Fruit fly (Drosophila melanogaster) whole organism, embryonic: ENCODE data around the gene CG4730.
A peak's percentile ranks its signal among the peaks of the same experiment; 100 is the strongest.

ENCODE experiments used
- CG11560 ChIP-seq: fragments of 200-800 bp; sonication (Bioruptor generic); IDR thresholded peaks from 3 replicates; pipeline ENCODE4 v1.3.6; 2022; ENCODE audit warnings: missing biosample characterization, missing genetic modification characterization
- CG11696 ChIP-seq: fragments of 200-800 bp; sonication (Bioruptor generic); IDR thresholded peaks from 2 replicates; pipeline ENCODE4 v1.3.6; 2022; ENCODE audit warnings: missing biosample characterization, missing genetic modification characterization
- CG12104 ChIP-seq: fragments of 200-800 bp; sonication (Bioruptor generic); optimal IDR thresholded peaks from 3 replicates; lab custom pipeline; 2016; ENCODE audit warnings: missing biosample characterization, missing genetic modification characterization
- CG15601 ChIP-seq: fragments of 200-800 bp; sonication (Bioruptor generic); optimal IDR thresholded peaks from 3 replicates; lab custom pipeline; 2019; ENCODE audit warnings: missing biosample characterization, mild to moderate bottlenecking, missing genetic modification characterization, moderate library complexity
- CG17186 ChIP-seq: fragments of 200-800 bp; sonication (Bioruptor generic); optimal IDR thresholded peaks from 3 replicates; lab custom pipeline; 2017; ENCODE audit warnings: missing biosample characterization, missing genetic modification reagents, missing genetic modification characterization
- CG18764 ChIP-seq: fragments of 200-800 bp; sonication (Bioruptor generic); optimal IDR thresholded peaks from 3 replicates; lab custom pipeline; 2016; ENCODE audit warnings: missing biosample characterization, missing genetic modification characterization
- CG2116 ChIP-seq: fragments of 200-800 bp; sonication (Bioruptor generic); optimal IDR thresholded peaks from 3 replicates; lab custom pipeline; 2018; ENCODE audit warnings: missing biosample characterization, mild to moderate bottlenecking, missing genetic modification characterization
- CG3281 ChIP-seq: fragments of 200-800 bp; sonication (Bioruptor generic); optimal IDR thresholded peaks from 3 replicates; lab custom pipeline; 2017; ENCODE audit warnings: missing biosample characterization, mild to moderate bottlenecking, missing genetic modification characterization
- CG4820 ChIP-seq: fragments of 200-800 bp; sonication (Bioruptor generic); optimal IDR thresholded peaks from 3 replicates; lab custom pipeline; 2016; ENCODE audit warnings: missing biosample characterization, missing genetic modification characterization
- CG6791 ChIP-seq: fragments of 200-800 bp; sonication (Bioruptor generic); IDR thresholded peaks from 3 replicates; pipeline ENCODE4 v1.3.6; 2022; ENCODE audit warnings: missing biosample characterization, missing genetic modification characterization; ENCODE audit not compliant: partially characterized antibody
- CG6854 ChIP-seq: fragments of 200-800 bp; sonication (Bioruptor generic); optimal IDR thresholded peaks from 3 replicates; lab custom pipeline; 2017; ENCODE audit warnings: missing biosample characterization, mild to moderate bottlenecking, missing genetic modification characterization
- CG7357 ChIP-seq: fragments of 200-800 bp; sonication (Bioruptor generic); IDR thresholded peaks from 3 replicates; pipeline ENCODE4 v1.3.6; 2022; ENCODE audit warnings: missing biosample characterization, missing genetic modification characterization
- CG9727 ChIP-seq: fragments of 200-800 bp; sonication (Bioruptor generic); optimal IDR thresholded peaks from 3 replicates; lab custom pipeline; 2017; ENCODE audit warnings: missing biosample characterization, mild to moderate bottlenecking, missing genetic modification characterization
- CG9797 ChIP-seq: fragments of 200-800 bp; sonication (Bioruptor generic); optimal IDR thresholded peaks from 3 replicates; lab custom pipeline; 2018; ENCODE audit warnings: missing biosample characterization, mild to moderate bottlenecking, missing genetic modification characterization
- CG9817 ChIP-seq: fragments of 200-800 bp; sonication (Bioruptor generic); optimal IDR thresholded peaks from 2 replicates; lab custom pipeline; 2018; ENCODE audit warnings: missing biosample characterization, mild to moderate bottlenecking, missing genetic modification characterization, moderate library complexity
- CTCF ChIP-seq: fragments of 200-800 bp; sonication (Bioruptor generic); optimal IDR thresholded peaks from 2 replicates; lab custom pipeline; 2017; ENCODE audit warnings: missing biosample characterization, mild to moderate bottlenecking, missing genetic modification characterization, moderate library complexity
- Deaf1 ChIP-seq: fragments of 200-800 bp; optimal IDR thresholded peaks from 3 replicates; lab custom pipeline; 2019; ENCODE audit warnings: missing biosample characterization, mild to moderate bottlenecking, missing genetic modification characterization, moderate library complexity
- Doc3 ChIP-seq: fragments of 200-800 bp; sonication (Bioruptor generic); IDR thresholded peaks from 3 replicates; pipeline ENCODE4 v1.3.6; 2022; ENCODE audit warnings: missing biosample characterization, missing genetic modification characterization; ENCODE audit not compliant: partially characterized antibody
- Dref ChIP-seq: fragments of 200-800 bp; sonication (Bioruptor generic); IDR thresholded peaks from 2 replicates; pipeline ENCODE4 v1.3.6; 2022; ENCODE audit warnings: missing biosample characterization, missing genetic modification characterization
- Gsc ChIP-seq: fragments of 200-800 bp; sonication (Bioruptor generic); IDR thresholded peaks from 2 replicates; pipeline ENCODE4 v1.3.6; 2022; ENCODE audit warnings: missing biosample characterization, missing genetic modification characterization
- HLH54F ChIP-seq: fragments of 200-800 bp; sonication (Bioruptor generic); optimal IDR thresholded peaks from 3 replicates; lab custom pipeline; 2016; ENCODE audit warnings: missing biosample characterization, missing genetic modification characterization
- HmgZ ChIP-seq: fragments of 200-800 bp; sonication (Bioruptor generic); optimal IDR thresholded peaks from 2 replicates; lab custom pipeline; 2018; ENCODE audit warnings: missing biosample characterization, mild to moderate bottlenecking, missing genetic modification characterization
- MESR4 ChIP-seq: fragments of 200-800 bp; sonication (Bioruptor generic); optimal IDR thresholded peaks from 2 replicates; lab custom pipeline; 2018; ENCODE audit warnings: missing biosample characterization, mild to moderate bottlenecking, missing genetic modification characterization, moderate library complexity
- Max ChIP-seq: fragments of 200-800 bp; sonication (Bioruptor generic); optimal IDR thresholded peaks from 2 replicates; lab custom pipeline; 2016; ENCODE audit warnings: missing biosample characterization, mild to moderate bottlenecking, missing genetic modification characterization
- Myb ChIP-seq: fragments of 200-800 bp; sonication (Bioruptor generic); optimal IDR thresholded peaks from 2 replicates; lab custom pipeline; 2016; ENCODE audit warnings: missing biosample characterization, missing genetic modification characterization
- Neu2 ChIP-seq: fragments of 200-800 bp; sonication (Bioruptor generic); optimal IDR thresholded peaks from 3 replicates; lab custom pipeline; 2016; ENCODE audit warnings: missing biosample characterization, missing genetic modification characterization, borderline replicate concordance
- Rx ChIP-seq: fragments of 200-800 bp; sonication (Bioruptor generic); IDR thresholded peaks from 2 replicates; pipeline ENCODE4 v1.3.6; 2022; ENCODE audit warnings: missing biosample characterization, missing genetic modification characterization
- Six4 ChIP-seq: fragments of 200-800 bp; sonication (Bioruptor generic); optimal IDR thresholded peaks from 2 replicates; lab custom pipeline; 2016; ENCODE audit warnings: missing biosample characterization, missing genetic modification characterization
- Sry-δ ChIP-seq: fragments of 200-800 bp; sonication (Bioruptor generic); optimal IDR thresholded peaks from 2 replicates; lab custom pipeline; 2016; ENCODE audit warnings: missing biosample characterization, missing genetic modification characterization
- ac ChIP-seq: fragments of 200-800 bp; sonication (Bioruptor generic); optimal IDR thresholded peaks from 3 replicates; lab custom pipeline; 2017; ENCODE audit warnings: missing biosample characterization, mild to moderate bottlenecking, missing genetic modification characterization
- aop ChIP-seq: fragments of 200-800 bp; sonication (Bioruptor generic); IDR thresholded peaks from 2 replicates; pipeline ENCODE4 v1.3.6; 2022; ENCODE audit warnings: missing biosample characterization, missing genetic modification characterization
- az2 ChIP-seq: fragments of 200-800 bp; sonication (Bioruptor generic); optimal IDR thresholded peaks from 3 replicates; lab custom pipeline; 2016; ENCODE audit warnings: missing biosample characterization, missing genetic modification characterization
- cas ChIP-seq: fragments of 200-800 bp; sonication (Bioruptor generic); IDR thresholded peaks from 2 replicates; pipeline ENCODE4 v1.3.6; 2022; ENCODE audit warnings: missing biosample characterization, missing genetic modification characterization
- chn ChIP-seq: fragments of 200-800 bp; sonication (Bioruptor generic); optimal IDR thresholded peaks from 2 replicates; lab custom pipeline; 2016; ENCODE audit warnings: missing biosample characterization, missing genetic modification characterization
- ci ChIP-seq: fragments of 200-800 bp; sonication (Bioruptor generic); IDR thresholded peaks from 3 replicates; pipeline ENCODE4 v1.3.6; 2022; ENCODE audit warnings: missing biosample characterization, missing genetic modification characterization
- cwo ChIP-seq: fragments of 200-800 bp; sonication (Bioruptor generic); optimal IDR thresholded peaks from 3 replicates; lab custom pipeline; 2017; ENCODE audit warnings: missing biosample characterization, missing genetic modification characterization, mild to moderate bottlenecking, moderate library complexity, missing genetic modification reagents
- danr ChIP-seq: fragments of 200-800 bp; sonication (Bioruptor generic); IDR thresholded peaks from 2 replicates; pipeline ENCODE4 v1.3.6; 2022; ENCODE audit warnings: missing biosample characterization, missing genetic modification characterization
- emc ChIP-seq: fragments of 200-800 bp; sonication (Bioruptor generic); optimal IDR thresholded peaks from 2 replicates; lab custom pipeline; 2016; ENCODE audit warnings: missing biosample characterization, missing genetic modification characterization
- exex ChIP-seq: fragments of 200-800 bp; sonication (Bioruptor generic); optimal IDR thresholded peaks from 4 replicates; lab custom pipeline; 2018; ENCODE audit warnings: missing biosample characterization, mild to moderate bottlenecking, missing genetic modification characterization, moderate library complexity
- gcm2 ChIP-seq: fragments of 200-800 bp; sonication (Bioruptor generic); optimal IDR thresholded peaks from 2 replicates; lab custom pipeline; 2016; ENCODE audit warnings: missing biosample characterization, missing genetic modification characterization
- hkb ChIP-seq, 2 experiments: fragments of 200-800 bp in 1 of 2; fragments of >200 bp in 1 of 2; sonication (Bioruptor generic) in 1 of 2; IDR thresholded peaks in 1 of 2; optimal IDR thresholded peaks in 1 of 2; 2 replicates each; pipeline versions ENCODE4 v1.3.6 to Lab custom; 2017 to 2022; ENCODE audit warnings: missing biosample characterization in 1 of 2, missing genetic modification characterization in 1 of 2
- knrl ChIP-seq: fragments of 200-800 bp; sonication (Bioruptor generic); IDR thresholded peaks from 3 replicates; pipeline ENCODE4 v1.3.6; 2022; ENCODE audit warnings: missing biosample characterization, missing genetic modification characterization; ENCODE audit not compliant: partially characterized antibody
- nerfin-1 ChIP-seq: fragments of 200-800 bp; sonication (Bioruptor generic); optimal IDR thresholded peaks from 3 replicates; lab custom pipeline; 2019; ENCODE audit warnings: missing biosample characterization, mild to moderate bottlenecking, missing genetic modification characterization, moderate library complexity
- pan ChIP-seq, 4 experiments: fragments of >200 bp in 3 of 4; fragments of 200-800 bp in 1 of 4; sonication (Bioruptor generic) in 1 of 4; optimal IDR thresholded peaks in 3 of 4; IDR thresholded peaks in 1 of 4; 2 replicates each; pipeline versions ENCODE4 v1.3.6 to Lab custom; 2017 to 2022; ENCODE audit warnings: missing biosample characterization in 2 of 4, missing genetic modification characterization in 2 of 4, mixed read lengths in 1 of 4
- rib ChIP-seq: fragments of 200-800 bp; sonication (Bioruptor generic); IDR thresholded peaks from 2 replicates; pipeline ENCODE4 v1.3.6; 2022; ENCODE audit warnings: missing biosample characterization, missing genetic modification characterization
- ro ChIP-seq: fragments of 200-800 bp; sonication (Bioruptor generic); IDR thresholded peaks from 2 replicates; pipeline ENCODE4 v1.3.6; 2022; ENCODE audit warnings: missing biosample characterization, missing genetic modification characterization
- sens ChIP-seq: fragments of 200-800 bp; sonication (Bioruptor generic); peaks from one replicate; lab custom pipeline; 2016; ENCODE audit warnings: missing biosample characterization, missing genetic modification characterization
- stc ChIP-seq: fragments of 200-800 bp; sonication (Bioruptor generic); IDR thresholded peaks from 2 replicates; pipeline ENCODE4 v1.3.6; 2022; ENCODE audit warnings: missing biosample characterization, missing genetic modification characterization
- unpg ChIP-seq: fragments of 200-800 bp; sonication (Bioruptor generic); optimal IDR thresholded peaks from 3 replicates; lab custom pipeline; 2018; ENCODE audit warnings: missing biosample characterization, mild to moderate bottlenecking, missing genetic modification characterization, moderate library complexity
- wor ChIP-seq: fragments of 200-800 bp; sonication (Bioruptor generic); IDR thresholded peaks from 2 replicates; pipeline ENCODE4 v1.3.6; 2022; ENCODE audit warnings: missing biosample characterization, missing genetic modification characterization
- zfh2 ChIP-seq: fragments of 200-800 bp; sonication (Bioruptor generic); optimal IDR thresholded peaks from 2 replicates; lab custom pipeline; 2016; ENCODE audit warnings: missing biosample characterization, missing genetic modification characterization

CG4730 gene

DNA sequence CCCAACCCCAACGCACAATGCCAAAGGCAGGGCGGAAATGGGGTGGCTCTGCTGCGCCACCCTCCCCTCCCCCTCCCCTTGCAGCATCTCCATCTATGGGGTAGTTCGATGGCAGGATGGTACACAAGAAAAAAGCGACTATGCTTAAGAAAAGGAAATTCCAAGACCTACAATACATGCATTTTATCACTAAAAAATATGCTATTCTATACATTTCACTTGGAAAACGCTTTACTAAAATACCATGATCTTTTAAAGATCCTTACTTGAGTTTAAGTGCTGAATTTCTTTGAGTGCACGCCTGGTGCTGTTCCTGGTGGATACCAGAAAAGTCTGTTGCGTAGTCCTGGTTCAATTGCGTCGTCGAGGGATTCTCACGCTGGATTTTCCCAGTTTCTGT, 47.4 kb downstream of the CG4730 start (continued):
- TF ChIP-seq danr (GFP tag; lab: Robert Waterston, UW), result peak; percentile 71
- no peak for TF ChIP-seq exex (tag; lab: Kevin White, UChicago)
- peak; percentile 58 for TF ChIP-seq HLH54F (GFP tag; lab: Kevin White, UChicago)
- TF ChIP-seq wor, result peak; percentile 67
- TF ChIP-seq Dref (GFP tag; lab: Robert Waterston, UW), result no peak
- no peak for TF ChIP-seq zfh2 (GFP tag; lab: Kevin White, UChicago)
- no peak for TF ChIP-seq aop
- TF ChIP-seq CG11560 (tag; lab: Robert Waterston, UW), result 0 out of 3 replicates have a peak, but pooled peaks have one; percentile 44
- no peak for TF ChIP-seq CG6791 (GFP tag; lab: Robert Waterston, UW)
- TF ChIP-seq knrl (GFP tag; lab: Robert Waterston, UW), result no peak
- no peak for TF ChIP-seq Neu2
- peak; percentile 71 for TF ChIP-seq nerfin-1 (tag; lab: Kevin White, UChicago)
- TF ChIP-seq hkb (optimal IDR thresholded peaks at IDR 0.05; lab: Kevin White, UChicago), result no peak
- TF ChIP-seq hkb (GFP tag; IDR thresholded peaks at IDR 0.05; lab: Robert Waterston, UW), result peak; percentile 81
- TF ChIP-seq CG6854, result peak; percentile 24
- TF ChIP-seq Max (GFP tag; lab: Kevin White, UChicago), result peak; percentile 17
- TF ChIP-seq MESR4, result no peak
- peak; percentile 24 for TF ChIP-seq Sry-δ (GFP tag; lab: Kevin White, UChicago)
- TF ChIP-seq cas, result no peak
- peak; percentile 40 for TF ChIP-seq CG18764 (GFP tag; lab: Kevin White, UChicago)
- peak; percentile 65 for TF ChIP-seq stc (GFP tag; lab: Robert Waterston, UW)
- TF ChIP-seq sens, result peak; percentile 95
- no peak for TF ChIP-seq Deaf1 (tag; lab: Kevin White, UChicago)
- 0 out of 2 replicates have a peak, but pooled peaks have one; percentile 22 for TF ChIP-seq rib (GFP tag; lab: Robert Waterston, UW)
- peak; percentile 34 for TF ChIP-seq chn
- TF ChIP-seq CG17186, result no peak
- no peak for TF ChIP-seq pan (optimal IDR thresholded peaks at IDR 0.05; lab: Kevin White, UChicago)
- TF ChIP-seq pan (GFP tag; optimal IDR thresholded peaks at IDR 0.05 in 1 of 2, IDR thresholded peaks at IDR 0.05 in 1 of 2), result peak in 1 of 2 experiments; percentile 75
- peak; percentile 66 for TF ChIP-seq cwo (GFP tag; lab: Kevin White, UChicago)
- peak; percentile 24; the same call in 1 of the 3 replicates for TF ChIP-seq CG7357 (GFP tag; lab: Robert Waterston, UW)
- TF ChIP-seq CG12104, result peak; percentile 50
- peak; percentile 17 for TF ChIP-seq emc (GFP tag; lab: Kevin White, UChicago)
- no peak for TF ChIP-seq ro
- TF ChIP-seq CG9797 (GFP tag; lab: Kevin White, UChicago), result no peak
- TF ChIP-seq Six4, result peak; percentile 54
- peak; percentile 67 for TF ChIP-seq CG4820
- TF ChIP-seq CG3281 (GFP tag; lab: Kevin White, UChicago), result peak; percentile 48
- TF ChIP-seq CG9727 (GFP tag; lab: Kevin White, UChicago), result peak; percentile 56
- TF ChIP-seq CG11696 (GFP tag; lab: Robert Waterston, UW), result no peak
- TF ChIP-seq az2 (GFP tag; lab: Kevin White, UChicago), result peak; percentile 43
- TF ChIP-seq gcm2 (GFP tag; lab: Kevin White, UChicago), result peak; percentile 19
- TF ChIP-seq ac (GFP tag; lab: Kevin White, UChicago), result no peak
- no peak for TF ChIP-seq CTCF (GFP tag; lab: Kevin White, UChicago)
- TF ChIP-seq HmgZ (tag; lab: Kevin White, UChicago), result peak; percentile 63
- TF ChIP-seq ci (GFP tag; lab: Robert Waterston, UW), result peak; percentile 88
- TF ChIP-seq unpg, result peak; percentile 72
- TF ChIP-seq CG9817 (tag; lab: Kevin White, UChicago), result peak; percentile 59
- peak; percentile 56 for TF ChIP-seq Rx
- no peak for TF ChIP-seq Doc3 (GFP tag; lab: Robert Waterston, UW)
- TF ChIP-seq Gsc (GFP tag; lab: Robert Waterston, UW), result 0 out of 2 replicates have a peak, but pooled peaks have one; percentile 41
- TF ChIP-seq CG2116 (GFP tag; lab: Kevin White, UChicago), result no peak
- TF ChIP-seq Myb (GFP tag; lab: Kevin White, UChicago), result peak; percentile 46
- peak; percentile 63 for TF ChIP-seq CG15601 (tag; lab: Kevin White, UChicago)
